Fruit fly (Drosophila melanogaster) S2 (cell line): Measurements from ENCODE around the gene Akap200.

ENCODE experiments used
- CG8478 ChIP-seq: fragments of >200 bp; optimal IDR thresholded peaks from 2 replicates; lab custom pipeline; 2018
- CTCF ChIP-seq, 2 experiments: fragments of >200 bp; optimal IDR thresholded peaks; 2 replicates each; lab custom pipeline; 2018

dm6 chr2L:8477971-8478370 is 62.5 kb downstream of the Akap200 start:
- TF ChIP-seq CG8478 (lab: Kevin White, UChicago) (no peak), CTCF (optimal IDR thresholded peaks at IDR 0.05; lab: Kevin White, UChicago) (peak in 1 of 2 experiments; percentile 64)
